Fruit fly (Drosophila melanogaster) whole organism, embryonic: ENCODE results near the gene CG34461.

ENCODE experiments used
- Abd-B ChIP-seq: fragments of 200-800 bp; sonication (Bioruptor generic); optimal IDR thresholded peaks from 2 replicates; lab custom pipeline; 2018; ENCODE audit warnings: missing biosample characterization, mild to moderate bottlenecking, missing genetic modification characterization, moderate library complexity
- CG12236 ChIP-seq: fragments of 200-800 bp; sonication (Bioruptor generic); optimal IDR thresholded peaks from 2 replicates; lab custom pipeline; 2016; ENCODE audit warnings: missing biosample characterization, missing genetic modification characterization
- CG12299 ChIP-seq: fragments of 200-800 bp; sonication (Bioruptor generic); optimal IDR thresholded peaks from 2 replicates; lab custom pipeline; 2018; ENCODE audit warnings: missing biosample characterization, mild to moderate bottlenecking, missing genetic modification characterization
- CG1832 ChIP-seq: fragments of 200-800 bp; sonication (Bioruptor generic); optimal IDR thresholded peaks from 2 replicates; lab custom pipeline; 2017; ENCODE audit warnings: missing biosample characterization, mild to moderate bottlenecking, missing genetic modification characterization, inconsistent platforms
- CG34224 ChIP-seq: fragments of 200-800 bp; sonication (Bioruptor generic); IDR thresholded peaks from 3 replicates; pipeline ENCODE4 v1.3.6; 2022; ENCODE audit warnings: missing biosample characterization, missing genetic modification characterization; ENCODE audit not compliant: partially characterized antibody
- Six4 ChIP-seq: fragments of 200-800 bp; sonication (Bioruptor generic); optimal IDR thresholded peaks from 2 replicates; lab custom pipeline; 2016; ENCODE audit warnings: missing biosample characterization, missing genetic modification characterization
- oc ChIP-seq: fragments of 200-800 bp; sonication (Bioruptor generic); optimal IDR thresholded peaks from 2 replicates; lab custom pipeline; 2018; ENCODE audit warnings: missing biosample characterization, mild to moderate bottlenecking, missing genetic modification characterization, moderate library complexity
- otp ChIP-seq: fragments of 200-800 bp; sonication (Bioruptor generic); IDR thresholded peaks from 3 replicates; pipeline ENCODE4, ENCODE4 v1.3.6; 2022; ENCODE audit warnings: missing biosample characterization, missing genetic modification characterization
- sima ChIP-seq: fragments of 200-800 bp; sonication (Bioruptor generic); optimal IDR thresholded peaks from 2 replicates; lab custom pipeline; 2016; ENCODE audit warnings: missing biosample characterization, missing genetic modification characterization

- TF ChIP-seq Six4 (GFP tag; lab: Kevin White, UChicago) (no peak), CG12236 (GFP tag; lab: Kevin White, UChicago) (no peak), sima (GFP tag; lab: Kevin White, UChicago) (no peak), oc (tag; lab: Kevin White, UChicago) (no peak), CG12299 (no peak), Abd-B (GFP tag; lab: Kevin White, UChicago) (no peak), CG1832 (GFP tag; lab: Kevin White, UChicago) (no peak), CG34224 (GFP tag; lab: Robert Waterston, UW) (no peak), otp (GFP tag; lab: Robert Waterston, UW) (no peak)
Observed at dm6 chr3L:8295227-8295626, 30.4 kb upstream of the CG34461 start, which contains the start of gene CG7201.
